Fruit fly (Drosophila melanogaster) whole organism, prepupa: Measurements from ENCODE around the gene CG13360.

Experiments used
- Blimp-1 ChIP-seq: fragments of 200-800 bp; sonication (Bioruptor generic); optimal IDR thresholded peaks from 3 replicates; lab custom pipeline; 2017; ENCODE audit warnings: missing biosample characterization, missing genetic modification characterization, mild to moderate bottlenecking, moderate library complexity, missing genetic modification reagents
- CG10631 ChIP-seq: fragments of 200-800 bp; sonication (Bioruptor generic); optimal IDR thresholded peaks from 2 replicates; lab custom pipeline; 2016; ENCODE audit warnings: missing biosample characterization, missing genetic modification characterization
- CG10669 ChIP-seq: fragments of 200-800 bp; sonication (Bioruptor generic); optimal IDR thresholded peaks from 3 replicates; lab custom pipeline; 2018; ENCODE audit warnings: missing biosample characterization, mild to moderate bottlenecking, missing genetic modification characterization, moderate library complexity
- CG16779 ChIP-seq: fragments of 200-800 bp; sonication (Bioruptor generic); optimal IDR thresholded peaks from 3 replicates; lab custom pipeline; 2017; ENCODE audit warnings: missing biosample characterization, mild to moderate bottlenecking, missing genetic modification characterization
- CG31627 ChIP-seq: fragments of 200-800 bp; sonication (Bioruptor generic); optimal IDR thresholded peaks from 3 replicates; lab custom pipeline; 2016; ENCODE audit warnings: missing biosample characterization, missing genetic modification characterization
- CG32006 ChIP-seq: fragments of 200-800 bp; sonication (Bioruptor generic); optimal IDR thresholded peaks from 3 replicates; lab custom pipeline; 2017; ENCODE audit warnings: missing biosample characterization, mild to moderate bottlenecking, missing genetic modification characterization
- CG34406 ChIP-seq: fragments of 200-800 bp; sonication (Bioruptor generic); optimal IDR thresholded peaks from 3 replicates; lab custom pipeline; 2016; ENCODE audit warnings: missing biosample characterization, missing genetic modification characterization
- CG3919 ChIP-seq: fragments of 200-800 bp; sonication (Bioruptor generic); optimal IDR thresholded peaks from 3 replicates; lab custom pipeline; 2016; ENCODE audit warnings: missing biosample characterization, missing genetic modification characterization
- CG4318 ChIP-seq: fragments of 200-800 bp; sonication (Bioruptor generic); optimal IDR thresholded peaks from 3 replicates; lab custom pipeline; 2017; ENCODE audit warnings: missing biosample characterization, mild to moderate bottlenecking, missing genetic modification characterization
- CG6163 ChIP-seq: fragments of 200-800 bp; sonication (Bioruptor generic); IDR thresholded peaks from 3 replicates; pipeline ENCODE4 v1.3.6; 2022; ENCODE audit warnings: missing biosample characterization, missing genetic modification characterization
- CG6276 ChIP-seq: fragments of 200-800 bp; sonication (Bioruptor generic); optimal IDR thresholded peaks from 2 replicates; lab custom pipeline; 2017; ENCODE audit warnings: missing biosample characterization, mild to moderate bottlenecking, missing genetic modification characterization
- CG6808 ChIP-seq: fragments of 200-800 bp; sonication (Bioruptor generic); optimal IDR thresholded peaks from 3 replicates; lab custom pipeline; 2017; ENCODE audit warnings: missing biosample characterization, missing genetic modification characterization, mild to moderate bottlenecking, moderate library complexity, missing genetic modification reagents
- CG6854 ChIP-seq: fragments of 200-800 bp; sonication (Bioruptor generic); optimal IDR thresholded peaks from 2 replicates; lab custom pipeline; 2017; ENCODE audit warnings: missing biosample characterization, mild to moderate bottlenecking, missing genetic modification characterization
- CG7368 ChIP-seq: fragments of 200-800 bp; sonication (Bioruptor generic); optimal IDR thresholded peaks from 3 replicates; lab custom pipeline; 2016; ENCODE audit warnings: missing biosample characterization, missing genetic modification characterization
- CG8119 ChIP-seq: fragments of 200-800 bp; sonication (Bioruptor generic); IDR thresholded peaks from 3 replicates; pipeline ENCODE4 v1.3.6; 2022; ENCODE audit warnings: missing biosample characterization, missing genetic modification characterization
- CG8319 ChIP-seq: fragments of 200-800 bp; sonication (Bioruptor generic); optimal IDR thresholded peaks from 3 replicates; lab custom pipeline; 2016; ENCODE audit warnings: missing biosample characterization, missing genetic modification characterization
- CG8632 ChIP-seq: fragments of 200-800 bp; sonication (Bioruptor generic); optimal IDR thresholded peaks from 3 replicates; lab custom pipeline; 2016; ENCODE audit warnings: missing biosample characterization, missing genetic modification characterization
- CG9139 ChIP-seq: fragments of 200-800 bp; sonication (Bioruptor generic); optimal IDR thresholded peaks from 3 replicates; lab custom pipeline; 2017; ENCODE audit warnings: missing biosample characterization, mild to moderate bottlenecking, missing genetic modification characterization
- Eip75B ChIP-seq: fragments of 200-800 bp; sonication (Bioruptor generic); optimal IDR thresholded peaks from 3 replicates; lab custom pipeline; 2016; ENCODE audit warnings: missing biosample characterization, missing genetic modification characterization
- Eip78C ChIP-seq: fragments of 200-800 bp; sonication (Bioruptor generic); peaks from one replicate; lab custom pipeline; 2016; ENCODE audit warnings: missing biosample characterization, missing genetic modification characterization
- Ets21C ChIP-seq: fragments of 200-800 bp; sonication (Bioruptor generic); optimal IDR thresholded peaks from 3 replicates; lab custom pipeline; 2016; ENCODE audit warnings: missing biosample characterization, missing genetic modification characterization
- Ets96B ChIP-seq: fragments of 200-800 bp; optimal IDR thresholded peaks from 2 replicates; lab custom pipeline; 2019; ENCODE audit warnings: missing biosample characterization, mild to moderate bottlenecking, missing genetic modification characterization, moderate library complexity
- Gug ChIP-seq: fragments of 200-800 bp; sonication (Bioruptor generic); IDR thresholded peaks from 2 replicates; pipeline ENCODE4 v1.3.6; 2022; ENCODE audit warnings: missing biosample characterization, missing genetic modification characterization
- Hr39 ChIP-seq: fragments of 200-800 bp; sonication (Bioruptor generic); optimal IDR thresholded peaks from 2 replicates; lab custom pipeline; 2016; ENCODE audit warnings: missing biosample characterization, missing genetic modification characterization
- Hr4 ChIP-seq: fragments of 200-800 bp; sonication (Bioruptor generic); optimal IDR thresholded peaks from 3 replicates; lab custom pipeline; 2016; ENCODE audit warnings: missing biosample characterization, missing genetic modification characterization
- Lpt ChIP-seq: fragments of 200-800 bp; sonication (Bioruptor generic); optimal IDR thresholded peaks from 3 replicates; lab custom pipeline; 2016; ENCODE audit warnings: missing biosample characterization, missing genetic modification characterization
- Met ChIP-seq: fragments of 200-800 bp; sonication (Bioruptor generic); optimal IDR thresholded peaks from 3 replicates; lab custom pipeline; 2016; ENCODE audit warnings: missing biosample characterization, missing genetic modification characterization
- Smox ChIP-seq: fragments of 200-800 bp; sonication (Bioruptor generic); optimal IDR thresholded peaks from 3 replicates; lab custom pipeline; 2016; ENCODE audit warnings: missing biosample characterization, missing genetic modification characterization
- Sox102F ChIP-seq: fragments of 200-800 bp; sonication (Bioruptor generic); optimal IDR thresholded peaks from 2 replicates; lab custom pipeline; 2016; ENCODE audit warnings: missing biosample characterization, mild to moderate bottlenecking, missing genetic modification characterization
- Sox15 ChIP-seq: fragments of 200-800 bp; sonication (Bioruptor generic); optimal IDR thresholded peaks from 3 replicates; lab custom pipeline; 2016; ENCODE audit warnings: missing biosample characterization, missing genetic modification characterization
- achi ChIP-seq: fragments of 200-800 bp; sonication (Bioruptor generic); optimal IDR thresholded peaks from 3 replicates; lab custom pipeline; 2016; ENCODE audit warnings: missing biosample characterization, missing genetic modification characterization
- acj6 ChIP-seq: fragments of 200-800 bp; sonication (Bioruptor generic); optimal IDR thresholded peaks from 3 replicates; lab custom pipeline; 2016; ENCODE audit warnings: missing biosample characterization, missing genetic modification characterization
- dac ChIP-seq: fragments of 200-800 bp; sonication (Bioruptor generic); optimal IDR thresholded peaks from 2 replicates; lab custom pipeline; 2017; ENCODE audit warnings: missing biosample characterization, mild to moderate bottlenecking, missing genetic modification characterization
- eg ChIP-seq: fragments of 200-800 bp; sonication (Bioruptor generic); IDR thresholded peaks from 3 replicates; pipeline ENCODE4 v1.3.6; 2022; ENCODE audit warnings: missing biosample characterization, missing genetic modification characterization
- esn ChIP-seq: fragments of 200-800 bp; sonication (Bioruptor generic); optimal IDR thresholded peaks from 2 replicates; lab custom pipeline; 2016; ENCODE audit warnings: missing biosample characterization, mild to moderate bottlenecking, missing genetic modification characterization, moderate library complexity
- fd59A ChIP-seq: fragments of 200-800 bp; sonication (Bioruptor generic); optimal IDR thresholded peaks from 2 replicates; lab custom pipeline; 2017; ENCODE audit warnings: missing biosample characterization, mild to moderate bottlenecking, missing genetic modification characterization, missing genetic modification reagents
- fd85E ChIP-seq: fragments of 200-800 bp; sonication (Bioruptor generic); optimal IDR thresholded peaks from 3 replicates; lab custom pipeline; 2016; ENCODE audit warnings: missing biosample characterization, missing genetic modification characterization
- fkh ChIP-seq: fragments of 200-800 bp; sonication (Bioruptor generic); optimal IDR thresholded peaks from 3 replicates; lab custom pipeline; 2017; ENCODE audit warnings: missing biosample characterization, mild to moderate bottlenecking, missing genetic modification characterization, moderate library complexity
- lz ChIP-seq: fragments of 200-800 bp; sonication (Bioruptor generic); optimal IDR thresholded peaks from 3 replicates; lab custom pipeline; 2016; ENCODE audit warnings: missing biosample characterization, missing genetic modification characterization
- net ChIP-seq: fragments of 200-800 bp; sonication (Bioruptor generic); optimal IDR thresholded peaks from 3 replicates; lab custom pipeline; 2016; ENCODE audit warnings: missing biosample characterization, missing genetic modification characterization
- salr ChIP-seq, 2 experiments: fragments of 200-800 bp; sonication (Bioruptor generic); optimal IDR thresholded peaks; 3 replicates each; lab custom pipeline; 2016 to 2018; ENCODE audit warnings: missing biosample characterization in 2 of 2, missing genetic modification characterization in 2 of 2, mild to moderate bottlenecking in 1 of 2
- ss ChIP-seq, 2 experiments: fragments of 200-800 bp; sonication (Bioruptor generic); optimal IDR thresholded peaks; 2 replicates in 1 of 2; 3 replicates in 1 of 2; lab custom pipeline; 2017 to 2018; ENCODE audit warnings: mild to moderate bottlenecking in 2 of 2, missing biosample characterization in 2 of 2, missing genetic modification characterization in 2 of 2, moderate library complexity in 1 of 2
- svp ChIP-seq: fragments of 200-800 bp; sonication (Bioruptor generic); peaks from one replicate; lab custom pipeline; 2016; ENCODE audit warnings: missing biosample characterization, missing genetic modification characterization
- topi ChIP-seq: fragments of 200-800 bp; sonication (Bioruptor generic); optimal IDR thresholded peaks from 3 replicates; lab custom pipeline; 2016; ENCODE audit warnings: missing biosample characterization, missing genetic modification characterization
- vri ChIP-seq: fragments of 200-800 bp; sonication (Bioruptor generic); optimal IDR thresholded peaks from 3 replicates; lab custom pipeline; 2016; ENCODE audit warnings: missing biosample characterization, mild to moderate bottlenecking, missing genetic modification characterization

The CG13360 gene

dm6 chrX:769639-770124 is 20.2 kb downstream of the CG13360 start, which contains the start of gene fz3 (continued):
- TF ChIP-seq CG10631 (GFP tag; lab: Kevin White, UChicago) (peak; percentile 77), vri (GFP tag; lab: Kevin White, UChicago) (peak; percentile 76), salr (GFP tag; optimal IDR thresholded peaks at IDR 0.05; lab: Kevin White, UChicago) (peak in 1 of 2 experiments; percentile 58), esn (GFP tag; lab: Kevin White, UChicago) (peak; percentile 82), CG6808 (GFP tag; lab: Kevin White, UChicago) (peak; percentile 72), CG34406 (GFP tag; lab: Kevin White, UChicago) (peak; percentile 65), CG32006 (GFP tag; lab: Kevin White, UChicago) (peak; percentile 64), CG7368 (peak; percentile 62)

- no peak for TF ChIP-seq Met
- peak; percentile 85 for TF ChIP-seq fkh
- no peak for TF ChIP-seq CG6854
- TF ChIP-seq Ets96B (tag; lab: Kevin White, UChicago), result no peak
- TF ChIP-seq CG6276 (GFP tag; lab: Kevin White, UChicago), result no peak
- no peak for TF ChIP-seq CG7368
- no peak for TF ChIP-seq CG6808 (GFP tag; lab: Kevin White, UChicago)
- TF ChIP-seq, all 60 proteins: peak for 1
Measured at dm6 chrX:768480-769123, 21.3 kb downstream of the CG13360 start.

dm6 chrX:767928-768327 is 22.0 kb downstream of the CG13360 start:
- TF ChIP-seq Gug (GFP tag; lab: Robert Waterston, UW) (no peak), svp (GFP tag; lab: Kevin White, UChicago) (no peak), Blimp-1 (GFP tag; lab: Kevin White, UChicago) (peak; percentile 44), fd59A (GFP tag; lab: Kevin White, UChicago) (peak; percentile 20), Eip75B (GFP tag; lab: Kevin White, UChicago) (peak; percentile 31), CG10631 (GFP tag; lab: Kevin White, UChicago) (peak; percentile 48), Lpt (GFP tag; lab: Kevin White, UChicago) (no peak), CG8632 (GFP tag; lab: Kevin White, UChicago) (peak; percentile 64), Ets96B (tag; lab: Kevin White, UChicago) (peak; percentile 34), Hr4 (no peak), CG9139 (GFP tag; lab: Kevin White, UChicago) (peak; percentile 7), CG8319 (GFP tag; lab: Kevin White, UChicago) (peak; percentile 23), CG16779 (tag; lab: Kevin White, UChicago) (no peak), Sox15 (no peak), CG3919 (GFP tag; lab: Kevin White, UChicago) (peak; percentile 52), acj6 (peak; percentile 19), CG6808 (GFP tag; lab: Kevin White, UChicago) (peak; percentile 60), CG31627 (GFP tag; lab: Kevin White, UChicago) (peak; percentile 19), CG6163 (GFP tag; lab: Robert Waterston, UW) (peak; percentile 75), eg (GFP tag; lab: Robert Waterston, UW) (0 out of 3 replicates have a peak, but pooled peaks have one; percentile 30), ss (GFP tag; optimal IDR thresholded peaks at IDR 0.05; lab: Kevin White, UChicago) (peak; percentile 27 to 70), fkh (peak; percentile 87), Hr39 (GFP tag; lab: Kevin White, UChicago) (no peak), lz (GFP tag; lab: Kevin White, UChicago) (peak; percentile 27), vri (GFP tag; lab: Kevin White, UChicago) (peak; percentile 49), esn (GFP tag; lab: Kevin White, UChicago) (peak; percentile 69), Ets21C (GFP tag; lab: Kevin White, UChicago) (no peak), CG32006 (GFP tag; lab: Kevin White, UChicago) (no peak), achi (GFP tag; lab: Kevin White, UChicago) (peak; percentile 38), CG4318 (GFP tag; lab: Kevin White, UChicago) (no peak), Sox102F (peak; percentile 65), Smox (GFP tag; lab: Kevin White, UChicago) (peak; percentile 44), CG8119 (no peak), CG10669 (GFP tag; lab: Kevin White, UChicago) (peak; percentile 33), salr (GFP tag; optimal IDR thresholded peaks at IDR 0.05; lab: Kevin White, UChicago) (peak in 1 of 2 experiments; percentile 52), Eip78C (peak; percentile 89), Met (peak; percentile 47), fd85E (GFP tag; lab: Kevin White, UChicago) (no peak), net (GFP tag; lab: Kevin White, UChicago) (peak; percentile 52), topi (GFP tag; lab: Kevin White, UChicago) (peak; percentile 60), dac (no peak), CG7368 (peak; percentile 57)
